Fruit fly (Drosophila melanogaster) Kc167 (cell line): ENCODE results near the gene omd.

Experiments
- Myc ChIP-seq: fragments of >200 bp; optimal IDR thresholded peaks from 2 replicates; lab custom pipeline; 2017; ENCODE audit warnings: missing external identifiers
- Sin3A ChIP-seq: fragments of >200 bp; optimal IDR thresholded peaks from 2 replicates; lab custom pipeline; 2018; ENCODE audit warnings: missing external identifiers
- h ChIP-seq: fragments of >200 bp; optimal IDR thresholded peaks from 3 replicates; lab custom pipeline; 2018; ENCODE audit warnings: missing external identifiers
- insv ChIP-seq: fragments of >200 bp; optimal IDR thresholded peaks from 3 replicates; lab custom pipeline; 2018; ENCODE audit warnings: missing external identifiers
- psq ChIP-seq: fragments of >200 bp; optimal IDR thresholded peaks from 2 replicates; lab custom pipeline; 2017; ENCODE audit warnings: missing external identifiers
- ttk ChIP-seq: sonication (Bioruptor generic); optimal IDR thresholded peaks from 2 replicates; lab custom pipeline; 2017; ENCODE audit warnings: missing external identifiers

Gene omd

dm6 chr3R:13699350-13699749, 12.3 kb upstream of the omd start:
- no peak for TF ChIP-seq psq
- TF ChIP-seq h (lab: Kevin White, UChicago), result no peak
- TF ChIP-seq Sin3A (lab: Kevin White, UChicago), result no peak
- no peak for TF ChIP-seq Myc
- no peak for TF ChIP-seq ttk (lab: Kevin White, UChicago)
- no peak for TF ChIP-seq insv (lab: Kevin White, UChicago)

dm6 chr3R:13693753-13694152, 6.7 kb upstream of the omd start, which contains the start of gene CG14367:
Gene CG14367, plus strand, starts transcription at chr3R:13694053.
- TF ChIP-seq h (lab: Kevin White, UChicago) (no peak), ttk (lab: Kevin White, UChicago) (no peak), psq (no peak)

dm6 chr3R:13685969-13686368, 1.0 kb downstream of the omd start:
- TF ChIP-seq insv (lab: Kevin White, UChicago) (no peak), h (lab: Kevin White, UChicago) (no peak), Sin3A (lab: Kevin White, UChicago) (no peak), ttk (lab: Kevin White, UChicago) (no peak), psq (no peak), Myc (no peak)

- TF ChIP-seq Sin3A (lab: Kevin White, UChicago), result no peak
- TF ChIP-seq psq, result peak; percentile 47
- no peak for TF ChIP-seq h (lab: Kevin White, UChicago)
- no peak for TF ChIP-seq ttk (lab: Kevin White, UChicago)
- no peak for TF ChIP-seq Myc
- TF ChIP-seq insv (lab: Kevin White, UChicago), result no peak
Observed at dm6 chr3R:13684569-13685402, 2.2 kb downstream of the omd start.

dm6 chr3R:13683624-13684568, 3.1 kb downstream of the omd start, which contains the start of gene flfl:
Gene flfl, plus strand, starts transcription at chr3R:13683921.
- TF ChIP-seq Sin3A (lab: Kevin White, UChicago) (no peak), ttk (lab: Kevin White, UChicago) (no peak), psq (peak; percentile 32)

dm6 chr3R:13682994-13683623, 3.9 kb downstream of the omd start:
- no peak for TF ChIP-seq ttk (lab: Kevin White, UChicago)
- no peak for TF ChIP-seq Myc
- no peak for TF ChIP-seq h (lab: Kevin White, UChicago)
- TF ChIP-seq Sin3A (lab: Kevin White, UChicago), result no peak
- no peak for TF ChIP-seq psq
- no peak for TF ChIP-seq insv (lab: Kevin White, UChicago)

- no peak for TF ChIP-seq h (lab: Kevin White, UChicago)
- no peak for TF ChIP-seq insv (lab: Kevin White, UChicago)
- no peak for TF ChIP-seq ttk (lab: Kevin White, UChicago)
- no peak for TF ChIP-seq psq
- no peak for TF ChIP-seq Myc
- no peak for TF ChIP-seq Sin3A (lab: Kevin White, UChicago)
Observed at dm6 chr3R:13676137-13677086, 10.6 kb downstream of the omd start, which contains the start of the genes Lkb1 and CG9588. Gene Lkb1, plus strand, starts transcription at chr3R:13676549. Gene CG9588, minus strand, starts transcription at chr3R:13676681.

- TF ChIP-seq psq (no peak), Sin3A (lab: Kevin White, UChicago) (no peak), h (lab: Kevin White, UChicago) (no peak), Myc (no peak), insv (lab: Kevin White, UChicago) (no peak)
Observed at dm6 chr3R:13674492-13675033, 12.4 kb downstream of the omd start, which contains the start of gene Task6. Gene Task6, minus strand, starts transcription at chr3R:13674542.

- TF ChIP-seq ttk (lab: Kevin White, UChicago) (no peak), Sin3A (lab: Kevin White, UChicago) (no peak), Myc (no peak), psq (no peak), h (lab: Kevin White, UChicago) (no peak), insv (lab: Kevin White, UChicago) (no peak)
Observed at dm6 chr3R:13672898-13673297, 14.1 kb downstream of the omd start.

- TF ChIP-seq Myc (no peak), psq (no peak), h (lab: Kevin White, UChicago) (no peak), insv (lab: Kevin White, UChicago) (no peak), ttk (lab: Kevin White, UChicago) (no peak), Sin3A (lab: Kevin White, UChicago) (no peak)
Observed at dm6 chr3R:13665992-13666391, 21.0 kb downstream of the omd start.
